Worm (Caenorhabditis elegans) whole organism, early embryonic: Measurements from ENCODE around the gene fbxa-42.
"Not testable (repeated sequence)": the region's sequence is repeated elsewhere in the genome, so short reads cannot be mapped to it uniquely, and the experiment has no call there.

Experiments
- B0310.2 ChIP-seq: sonication (generic microtip); optimal IDR thresholded peaks from 2 replicates; lab custom pipeline; 2016; ENCODE audit warnings: mild to moderate bottlenecking, missing genetic modification characterization, missing compliant biosample characterization
- F13C5.2 ChIP-seq: sonication (generic microtip); optimal IDR thresholded peaks from 2 replicates; lab custom pipeline; 2017; ENCODE audit warnings: mild to moderate bottlenecking, missing genetic modification characterization, inconsistent platforms, missing compliant biosample characterization
- aly-1 ChIP-seq: sonication (generic microtip); optimal IDR thresholded peaks from 2 replicates; lab custom pipeline; 2016; ENCODE audit warnings: missing genetic modification characterization, missing compliant biosample characterization
- ama-1 ChIP-seq: fragments of 150-350 bp; optimal IDR thresholded peaks from 2 replicates; lab custom pipeline; 2014
- ceh-13 ChIP-seq: fragments of 200-800 bp; sonication (Bioruptor generic); optimal IDR thresholded peaks from 2 replicates; lab custom pipeline; 2018; ENCODE audit warnings: mild to moderate bottlenecking, missing genetic modification characterization, missing compliant biosample characterization
- ceh-36 ChIP-seq: sonication (generic microtip); optimal IDR thresholded peaks from 2 replicates; lab custom pipeline; 2016; ENCODE audit warnings: missing genetic modification characterization, inconsistent platforms, missing compliant biosample characterization
- ets-7 ChIP-seq: sonication (generic microtip); optimal IDR thresholded peaks from 2 replicates; lab custom pipeline; 2016; ENCODE audit warnings: missing genotype, missing genetic modification characterization, missing compliant biosample characterization
- flt-1 ChIP-seq: fragments of 200-800 bp; sonication (Bioruptor generic); IDR thresholded peaks from 2 replicates; pipeline ENCODE4 v1.3.6; 2022; ENCODE audit warnings: missing genetic modification characterization, missing compliant biosample characterization
- hmbx-1 ChIP-seq: sonication (generic microtip); optimal IDR thresholded peaks from 2 replicates; lab custom pipeline; 2016; ENCODE audit warnings: mild to moderate bottlenecking, missing genetic modification characterization, missing compliant biosample characterization
- hmg-4 ChIP-seq: fragments of 200-800 bp; sonication (Bioruptor generic); optimal IDR thresholded peaks from 2 replicates; lab custom pipeline; 2018; ENCODE audit warnings: mild to moderate bottlenecking, missing genetic modification characterization, missing compliant biosample characterization
- hnd-1 ChIP-seq: sonication (generic microtip); optimal IDR thresholded peaks from 2 replicates; lab custom pipeline; 2016; ENCODE audit warnings: missing genetic modification characterization, missing compliant biosample characterization
- pes-1 ChIP-seq: fragments of 200-800 bp; sonication (Bioruptor generic); IDR thresholded peaks from 2 replicates; pipeline ENCODE4 v1.3.6; 2022; ENCODE audit warnings: missing genetic modification reagents, missing genetic modification characterization, missing compliant biosample characterization
- scrt-1 ChIP-seq: fragments of 200-800 bp; sonication (Bioruptor generic); IDR thresholded peaks from 2 replicates; pipeline ENCODE4 v1.3.6; 2022; ENCODE audit warnings: missing genetic modification characterization, missing compliant biosample characterization
- sea-1 ChIP-seq: fragments of 200-800 bp; sonication (Bioruptor generic); conservative IDR thresholded peaks from 2 replicates; pipeline ENCODE4 v1.3.6; 2022; ENCODE audit warnings: missing genetic modification characterization, missing compliant biosample characterization
- tbx-11 ChIP-seq: fragments of 200-800 bp; sonication (Bioruptor generic); IDR thresholded peaks from 2 replicates; pipeline ENCODE4 v1.3.6; 2022; ENCODE audit warnings: missing genetic modification characterization, missing compliant biosample characterization
- tbx-37 ChIP-seq: fragments of 200-800 bp; sonication (Bioruptor generic); conservative IDR thresholded peaks from 2 replicates; pipeline ENCODE4 v1.3.6; 2022; ENCODE audit warnings: missing genetic modification reagents, missing genetic modification characterization, missing compliant biosample characterization
- tra-4 ChIP-seq: sonication (generic microtip); optimal IDR thresholded peaks from 2 replicates; lab custom pipeline; 2017; ENCODE audit warnings: missing genetic modification characterization, missing compliant biosample characterization

fbxa-42 gene

ce11 chrIII:2261353-2261752 is at the start of gene fbxa-42:
Gene fbxa-42 (minus strand): TSS chrIII:2261453.
- not testable (repeated sequence) for TF ChIP-seq hmg-4; tra-4; ama-1 (lab: Kevin White, UChicago)

- TF ChIP-seq scrt-1 (GFP tag; lab: Robert Waterston, UW) (no peak), B0310.2 (tag; lab: Kevin White, UChicago) (no peak), pes-1 (no peak), tbx-37 (GFP tag; lab: Robert Waterston, UW) (no peak), ets-7 (tag; lab: Kevin White, UChicago) (no peak), sea-1 (no peak), F13C5.2 (tag; lab: Kevin White, UChicago) (no peak), hmbx-1 (tag; lab: Kevin White, UChicago) (no peak), ceh-13 (no peak), flt-1 (GFP tag; lab: Robert Waterston, UW) (no peak), ama-1 (lab: Kevin White, UChicago) (no peak), hmg-4 (no peak), aly-1 (tag; lab: Kevin White, UChicago) (no peak), hnd-1 (tag; lab: Kevin White, UChicago) (no peak), tra-4 (no peak)
These were observed 49.7 kb upstream of the fbxa-42 start for ce11 chrIII:2310996-2311395.

ce11 chrIII:2308026-2308425 is 46.8 kb upstream of the fbxa-42 start, which contains the start of the genes fbxa-1 and Y54F10BM.20:
Gene fbxa-1 (minus strand): TSS chrIII:2308126.
Gene Y54F10BM.20 (plus strand): TSS chrIII:2308256.
- no peak for TF ChIP-seq flt-1 (GFP tag; lab: Robert Waterston, UW)
- TF ChIP-seq sea-1, result no peak
- no peak for TF ChIP-seq ets-7 (tag; lab: Kevin White, UChicago)
- no peak for TF ChIP-seq hmbx-1 (tag; lab: Kevin White, UChicago)
- no peak for TF ChIP-seq pes-1
- no peak for TF ChIP-seq hmg-4
- no peak for TF ChIP-seq tbx-11
- no peak for TF ChIP-seq ceh-13
- no peak for TF ChIP-seq B0310.2 (tag; lab: Kevin White, UChicago)

- no peak for TF ChIP-seq ceh-13
- peak; percentile 69 for TF ChIP-seq hmg-4
- TF ChIP-seq pes-1, result no peak
- TF ChIP-seq ama-1 (lab: Kevin White, UChicago), result no peak
- no peak for TF ChIP-seq scrt-1 (GFP tag; lab: Robert Waterston, UW)
- TF ChIP-seq aly-1 (tag; lab: Kevin White, UChicago), result peak; percentile 54
- TF ChIP-seq ets-7 (tag; lab: Kevin White, UChicago), result no peak
These were observed 43.6 kb upstream of the fbxa-42 start, which contains the start of gene Y54F10BM.9 for ce11 chrIII:2304867-2305266. Gene Y54F10BM.9 (minus strand): TSS chrIII:2304927.

- TF ChIP-seq F13C5.2 (tag; lab: Kevin White, UChicago), result no peak
- no peak for TF ChIP-seq aly-1 (tag; lab: Kevin White, UChicago)
- TF ChIP-seq tbx-11, result no peak
- TF ChIP-seq B0310.2 (tag; lab: Kevin White, UChicago), result no peak
- no peak for TF ChIP-seq hnd-1 (tag; lab: Kevin White, UChicago)
- TF ChIP-seq hmbx-1 (tag; lab: Kevin White, UChicago), result no peak
- TF ChIP-seq flt-1 (GFP tag; lab: Robert Waterston, UW), result no peak
- TF ChIP-seq hmg-4, result no peak
- no peak for TF ChIP-seq sea-1
- TF ChIP-seq tbx-37 (GFP tag; lab: Robert Waterston, UW), result no peak
- TF ChIP-seq ama-1 (lab: Kevin White, UChicago), result no peak
- TF ChIP-seq ceh-36 (tag; lab: Kevin White, UChicago), result no peak
- TF ChIP-seq ceh-13, result no peak
These were observed 42.9 kb upstream of the fbxa-42 start for ce11 chrIII:2304149-2304548.

- TF ChIP-seq flt-1 (GFP tag; lab: Robert Waterston, UW) (no peak), aly-1 (tag; lab: Kevin White, UChicago) (no peak), tbx-37 (GFP tag; lab: Robert Waterston, UW) (no peak), tra-4 (no peak), ets-7 (tag; lab: Kevin White, UChicago) (no peak), ama-1 (lab: Kevin White, UChicago) (no peak), hmg-4 (no peak), hmbx-1 (tag; lab: Kevin White, UChicago) (no peak), tbx-11 (no peak), pes-1 (no peak), hnd-1 (tag; lab: Kevin White, UChicago) (no peak), scrt-1 (GFP tag; lab: Robert Waterston, UW) (no peak), B0310.2 (tag; lab: Kevin White, UChicago) (no peak), ceh-36 (tag; lab: Kevin White, UChicago) (no peak), F13C5.2 (tag; lab: Kevin White, UChicago) (no peak), ceh-13 (no peak)
These were observed 33.5 kb upstream of the fbxa-42 start for ce11 chrIII:2294736-2295135.

- TF ChIP-seq pes-1 (no peak), ceh-13 (no peak), B0310.2 (tag; lab: Kevin White, UChicago) (no peak), hmbx-1 (tag; lab: Kevin White, UChicago) (no peak), tbx-37 (GFP tag; lab: Robert Waterston, UW) (no peak)
These were observed 29.9 kb upstream of the fbxa-42 start, which contains the start of gene fbxa-219 for ce11 chrIII:2291139-2291538. Gene fbxa-219 (plus strand): TSS chrIII:2291415.

DNA sequence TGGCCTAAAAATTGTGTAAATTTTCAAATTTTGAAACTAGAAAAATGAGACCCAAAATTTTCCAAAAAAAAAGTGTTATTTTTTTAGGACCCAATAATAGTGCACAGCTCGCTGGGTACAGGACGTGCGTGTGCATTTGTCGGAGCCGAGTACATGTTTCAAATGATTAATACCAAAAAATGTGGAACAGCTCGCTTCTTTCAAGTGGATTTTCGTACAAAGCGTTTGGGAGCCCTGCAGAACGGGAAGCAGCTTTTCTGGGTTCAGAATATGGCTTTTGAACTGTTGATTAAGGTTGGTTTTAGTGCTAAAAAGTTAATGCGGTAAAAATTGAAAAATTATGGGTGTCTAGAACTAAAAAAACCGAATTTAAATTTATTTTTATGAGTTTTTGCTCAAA is 27.0 kb upstream of the fbxa-42 start:
- TF ChIP-seq ceh-36 (tag; lab: Kevin White, UChicago) (no peak), hmbx-1 (tag; lab: Kevin White, UChicago) (no peak), aly-1 (tag; lab: Kevin White, UChicago) (no peak), ets-7 (tag; lab: Kevin White, UChicago) (no peak), tra-4 (no peak), hnd-1 (tag; lab: Kevin White, UChicago) (no peak), flt-1 (GFP tag; lab: Robert Waterston, UW) (no peak), tbx-11 (no peak), ceh-13 (no peak), B0310.2 (tag; lab: Kevin White, UChicago) (no peak), hmg-4 (no peak), scrt-1 (GFP tag; lab: Robert Waterston, UW) (no peak), pes-1 (no peak), sea-1 (no peak), F13C5.2 (tag; lab: Kevin White, UChicago) (no peak), tbx-37 (GFP tag; lab: Robert Waterston, UW) (no peak), ama-1 (lab: Kevin White, UChicago) (no peak)
